Worm (Caenorhabditis elegans): ENCODE measurements around the gene F55C10.4.

Gene F55C10.4

ce11 chrV:11386428-11386827 is at the start of gene F55C10.4:
Gene F55C10.4 (plus strand): TSS chrV:11386728.
- TF ChIP-seq unc-62 (GFP tag; optimal IDR thresholded peaks at IDR 0.05): no peak

DNA sequence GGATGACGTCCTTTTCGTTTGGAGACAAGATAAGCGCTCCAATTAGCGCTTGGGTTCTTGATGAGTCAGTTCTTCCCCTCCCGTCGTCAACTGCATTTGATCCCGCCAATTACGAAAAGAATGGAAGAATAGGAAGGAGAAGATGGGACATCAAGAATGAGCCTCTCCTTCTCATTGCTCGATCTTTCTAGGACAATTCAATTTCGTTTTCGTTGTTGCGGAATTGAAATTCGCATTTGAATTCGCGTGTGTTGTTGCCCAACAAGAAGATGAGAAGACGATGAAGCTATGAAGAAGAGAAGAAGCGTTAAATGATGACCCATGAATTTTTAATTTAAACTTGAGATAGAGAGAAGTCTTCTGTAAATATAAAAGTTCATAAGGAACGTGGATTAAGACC is 49.7 kb upstream of the F55C10.4 start:
- no peak for TF ChIP-seq unc-62 (GFP tag; optimal IDR thresholded peaks at IDR 0.05)

DNA sequence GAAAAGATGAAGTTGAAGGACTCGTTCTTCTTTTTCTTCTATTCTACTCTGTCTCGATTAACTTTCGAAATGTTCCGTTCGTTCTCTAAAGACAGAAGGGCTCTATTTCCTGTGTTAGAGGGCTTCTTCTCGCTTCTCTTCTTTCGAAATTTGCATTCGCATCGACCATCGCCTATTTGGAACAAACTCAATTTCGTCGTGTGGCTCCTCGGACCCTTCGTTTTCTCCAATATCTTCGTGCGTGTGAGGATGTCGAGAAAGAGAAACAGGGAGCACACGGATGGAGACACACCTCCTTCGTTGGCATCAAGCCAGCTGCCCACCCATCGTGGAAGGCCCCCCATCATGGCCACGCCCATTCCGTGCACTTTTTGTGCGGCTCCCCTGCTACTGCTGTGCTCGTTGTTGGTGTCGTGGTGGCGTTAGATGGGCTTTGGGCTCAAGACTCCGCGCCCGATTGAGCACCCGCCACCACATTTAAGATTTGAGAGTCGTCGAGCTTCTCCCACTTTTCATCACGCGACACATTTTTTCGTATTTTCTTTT is 45.3 kb upstream of the F55C10.4 start:
- no peak for TF ChIP-seq unc-62 (GFP tag; optimal IDR thresholded peaks at IDR 0.05)

ce11 chrV:11341913-11342312 is 44.6 kb upstream of the F55C10.4 start, which contains the start of gene T02E9.5:
Gene T02E9.5 (plus strand): TSS chrV:11342233.
- TF ChIP-seq unc-62 (GFP tag; optimal IDR thresholded peaks at IDR 0.05): no peak

DNA sequence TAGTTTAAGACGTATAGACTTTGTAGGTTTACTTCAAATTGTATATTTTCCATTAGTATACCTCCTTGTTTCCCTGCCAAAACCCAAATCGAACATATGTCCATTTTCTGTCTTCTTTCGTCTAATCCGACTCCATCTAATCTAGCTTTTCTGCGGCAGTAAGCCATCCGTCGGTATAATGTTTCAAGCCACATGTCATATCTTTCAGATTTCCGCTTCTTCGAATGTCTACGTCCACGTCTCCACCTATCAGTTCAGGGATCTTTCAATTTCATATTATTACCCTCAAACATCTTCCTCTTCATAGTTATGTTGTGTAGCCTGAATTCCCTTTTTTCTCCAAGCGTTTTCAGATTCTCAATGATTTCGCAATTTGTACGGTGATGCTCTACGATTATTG is 42.4 kb upstream of the F55C10.4 start:
- no peak for TF ChIP-seq unc-62 (GFP tag; optimal IDR thresholded peaks at IDR 0.05)

- no peak for TF ChIP-seq unc-62 (GFP tag; optimal IDR thresholded peaks at IDR 0.05)
Measured at ce11 chrV:11344816-11345336, 41.7 kb upstream of the F55C10.4 start.

DNA sequence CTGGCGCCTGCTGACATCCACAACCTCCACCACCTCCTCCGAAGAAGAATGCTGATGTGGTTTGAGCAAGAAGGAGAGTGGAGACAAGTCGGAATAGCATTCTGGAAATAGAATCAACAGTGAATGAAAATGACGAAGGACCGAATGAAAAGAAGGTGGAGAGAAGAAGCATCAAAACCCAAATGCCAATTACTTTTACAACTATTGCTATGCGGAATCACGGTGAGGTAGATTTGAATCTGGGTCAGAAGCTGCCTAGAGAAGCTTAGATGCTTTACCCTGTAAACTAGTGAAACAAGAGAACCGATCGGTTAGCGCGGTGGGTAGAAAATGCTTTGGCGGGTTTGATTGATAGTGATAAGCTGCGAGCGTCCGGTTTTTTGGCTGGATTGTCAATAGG is 39.6 kb upstream of the F55C10.4 start, which contains the start of gene grl-7:
TSS of gene grl-7 (minus strand) at position 101 of the 400 bp plus-strand sequence.
- TF ChIP-seq unc-62 (GFP tag; optimal IDR thresholded peaks at IDR 0.05): no peak

ce11 chrV:11351263-11351662 is 35.3 kb upstream of the F55C10.4 start:
- TF ChIP-seq unc-62 (GFP tag; optimal IDR thresholded peaks at IDR 0.05): no peak

DNA sequence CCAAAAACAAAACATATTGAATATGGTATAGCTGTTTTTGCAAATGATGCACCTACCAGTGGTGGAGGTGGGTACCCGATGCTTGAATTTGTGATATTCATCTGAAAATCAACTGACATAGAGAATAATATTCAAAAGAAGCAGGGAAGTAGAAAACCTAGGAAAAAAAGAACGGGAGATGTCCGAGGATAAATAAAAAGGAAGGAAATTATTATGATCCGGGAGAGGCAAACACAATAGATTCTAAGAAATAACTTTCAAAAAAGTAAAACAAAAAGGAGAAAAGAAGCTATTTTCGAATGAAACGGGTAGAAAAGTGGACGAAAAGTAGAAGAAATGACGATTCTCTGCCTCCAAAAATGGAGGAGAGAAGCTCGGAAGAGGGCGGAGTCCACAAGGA is 33.6 kb upstream of the F55C10.4 start, which contains the start of gene npr-25:
TSS of gene npr-25 (minus strand) at position 101 of the 400 bp plus-strand sequence.
- no peak for TF ChIP-seq unc-62 (GFP tag; optimal IDR thresholded peaks at IDR 0.05)

ce11 chrV:11354264-11354663 is 32.3 kb upstream of the F55C10.4 start:
- no peak for TF ChIP-seq unc-62 (GFP tag; optimal IDR thresholded peaks at IDR 0.05)

- no peak for TF ChIP-seq unc-62 (GFP tag; optimal IDR thresholded peaks at IDR 0.05)
Measured at ce11 chrV:11363575-11363974, 23.0 kb upstream of the F55C10.4 start.

DNA sequence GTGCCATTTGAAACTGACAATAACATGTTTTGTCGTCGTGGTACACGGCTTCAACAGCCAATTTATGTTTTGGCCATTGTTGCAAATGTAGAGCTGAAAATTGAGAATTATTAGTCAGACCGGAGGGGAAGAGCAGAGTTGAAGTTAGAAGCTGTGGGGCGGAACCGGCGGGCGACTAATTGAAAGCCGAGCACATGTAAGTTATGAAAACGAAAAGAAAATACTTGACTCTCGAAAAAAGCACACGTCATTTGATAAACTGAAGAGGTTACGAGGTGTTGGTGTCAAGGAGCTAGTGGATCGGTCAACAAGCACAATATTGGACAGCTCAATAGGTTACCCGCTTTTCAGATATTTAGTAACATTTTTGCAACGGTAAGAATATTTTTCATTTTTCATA is 20.4 kb upstream of the F55C10.4 start, which contains the start of gene dop-5:
TSS of gene dop-5 (minus strand) at position 101 of the 400 bp plus-strand sequence.
- no peak for TF ChIP-seq unc-62 (GFP tag; optimal IDR thresholded peaks at IDR 0.05)

ce11 chrV:11372284-11372878 is 14.1 kb upstream of the F55C10.4 start:
- TF ChIP-seq unc-62 (GFP tag; optimal IDR thresholded peaks at IDR 0.05): no peak

ce11 chrV:11373918-11374317 is 12.6 kb upstream of the F55C10.4 start:
- no peak for TF ChIP-seq unc-62 (GFP tag; optimal IDR thresholded peaks at IDR 0.05)

DNA sequence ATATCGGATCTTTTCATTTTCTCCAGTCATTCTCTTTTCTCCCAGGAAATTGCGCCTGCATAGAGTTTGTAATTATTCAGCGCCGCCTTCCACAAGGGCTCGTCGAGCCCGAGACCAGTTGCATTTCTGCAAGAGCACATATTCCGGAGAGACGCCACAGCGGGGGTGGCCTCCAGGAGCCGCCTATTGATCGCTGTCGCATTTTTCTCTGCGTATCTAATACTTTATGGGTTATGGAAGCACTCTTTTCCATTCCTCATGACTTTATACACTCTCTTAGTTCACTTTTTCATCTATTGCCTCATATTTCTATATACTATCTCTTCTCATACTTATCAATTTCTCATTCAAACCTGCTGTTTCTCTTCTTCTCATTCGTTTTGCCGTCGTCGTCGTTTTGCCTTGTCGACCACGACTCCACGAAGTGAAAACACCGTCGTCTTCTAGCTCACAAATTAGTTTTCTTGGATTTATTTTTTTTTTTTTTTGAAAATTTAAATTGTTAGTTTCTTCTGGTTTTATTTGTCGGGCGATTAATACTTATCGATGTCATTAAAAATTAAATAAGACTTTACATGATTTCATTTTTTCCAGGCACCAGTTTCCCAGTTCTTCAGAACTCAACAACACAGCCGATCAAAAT is 11.3 kb upstream of the F55C10.4 start, which contains the start of gene cnb-1:
TSS of gene cnb-1 (plus strand) at position 593 of the 643 bp plus-strand sequence.
- no peak for TF ChIP-seq unc-62 (GFP tag; optimal IDR thresholded peaks at IDR 0.05)

DNA sequence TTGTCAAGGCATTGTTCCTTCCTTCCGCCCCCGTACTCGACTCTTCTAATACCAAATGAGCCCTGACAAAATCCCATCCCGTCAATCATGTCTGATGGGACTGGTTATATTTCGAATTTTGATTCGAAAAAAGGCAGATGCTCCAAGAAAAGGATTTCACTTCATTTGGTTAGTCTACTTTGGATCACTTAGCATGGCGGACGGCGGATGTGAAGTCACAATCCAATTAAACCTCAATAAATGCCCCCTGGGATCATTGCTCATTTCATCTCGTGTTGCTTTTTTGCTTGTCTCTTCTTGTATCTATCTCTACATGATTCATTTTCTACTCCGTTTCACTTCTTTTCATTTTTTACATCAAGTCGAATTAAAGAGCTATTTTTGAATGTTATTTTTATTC is 7.2 kb upstream of the F55C10.4 start:
- no peak for TF ChIP-seq unc-62 (GFP tag; optimal IDR thresholded peaks at IDR 0.05)

DNA sequence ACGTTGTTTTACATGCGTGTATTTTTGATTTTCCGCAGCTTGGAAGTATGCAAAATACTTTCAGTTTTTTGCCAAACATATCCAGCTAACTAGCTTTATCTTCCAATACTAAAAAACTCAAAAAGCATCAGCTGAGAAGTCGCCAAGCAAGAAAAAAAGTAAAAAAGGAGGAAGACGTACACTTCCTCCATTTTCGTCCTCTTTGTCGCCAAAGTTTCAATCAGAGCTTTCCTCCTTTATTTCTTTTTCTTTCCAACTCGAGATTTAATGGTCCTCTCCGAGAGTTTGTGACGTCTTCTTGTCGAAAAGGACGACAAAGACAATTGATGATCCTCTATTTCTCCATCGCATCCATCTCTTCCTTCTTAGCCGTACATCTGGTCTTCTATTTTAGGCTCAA is 6.0 kb upstream of the F55C10.4 start:
- no peak for TF ChIP-seq unc-62 (GFP tag; optimal IDR thresholded peaks at IDR 0.05)

Measured in whole organism, dauer.